Worm (Caenorhabditis elegans) whole organism, midembryonic: ENCODE data around the gene F32H5.3.

Experiments
- T22C8.4 ChIP-seq: fragments of 200-800 bp; sonication (Bioruptor generic); IDR thresholded peaks from 2 replicates; pipeline ENCODE4 v1.3.6; 2022; ENCODE audit warnings: missing genetic modification characterization, missing compliant biosample characterization
- cog-1 ChIP-seq: sonication (generic microtip); optimal IDR thresholded peaks from 2 replicates; lab custom pipeline; 2016; ENCODE audit warnings: missing genetic modification characterization, missing compliant biosample characterization
- flt-1 ChIP-seq: fragments of 200-800 bp; sonication (Bioruptor generic); IDR thresholded peaks from 2 replicates; pipeline ENCODE4 v1.3.6; 2022; ENCODE audit warnings: missing genetic modification characterization, missing compliant biosample characterization
- ref-1 ChIP-seq: fragments of 200-800 bp; sonication (Bioruptor generic); conservative IDR thresholded peaks from 2 replicates; pipeline ENCODE4 v1.3.6; 2022; ENCODE audit warnings: missing genetic modification reagents, missing genetic modification characterization, missing compliant biosample characterization
- tab-1 ChIP-seq: fragments of 200-800 bp; sonication (Bioruptor generic); IDR thresholded peaks from 2 replicates; pipeline ENCODE4 v1.3.6; 2022; ENCODE audit warnings: missing genetic modification characterization, missing compliant biosample characterization
- ztf-23 ChIP-seq: fragments of 200-800 bp; sonication (Bioruptor generic); IDR thresholded peaks from 2 replicates; pipeline ENCODE4 v1.3.6; 2022; ENCODE audit warnings: missing genetic modification reagents, missing genetic modification characterization, missing compliant biosample characterization
- ztf-29 ChIP-seq: fragments of 200-800 bp; sonication (Bioruptor generic); IDR thresholded peaks from 2 replicates; pipeline ENCODE4 v1.3.6; 2022; ENCODE audit warnings: missing genetic modification reagents, missing genetic modification characterization, missing compliant biosample characterization

- TF ChIP-seq cog-1 (no peak), tab-1 (GFP tag; lab: Robert Waterston, UW) (no peak), ztf-23 (GFP tag; lab: Robert Waterston, UW) (no peak), T22C8.4 (GFP tag; lab: Robert Waterston, UW) (no peak), flt-1 (GFP tag; lab: Robert Waterston, UW) (no peak), ztf-29 (GFP tag; lab: Robert Waterston, UW) (no peak), ref-1 (GFP tag; lab: Robert Waterston, UW) (no peak)
Measured at ce11 chrV:13407913-13408312, 48.8 kb downstream of the F32H5.3 start, which contains the start of gene F53F1.3.
